Worm (Caenorhabditis elegans) whole organism, mixed stage, embryonic: ENCODE data around the gene faxc-2.

Experiments used
- M03D4.4 ChIP-seq: sonication (generic microtip); optimal IDR thresholded peaks from 2 replicates; lab custom pipeline; 2017; ENCODE audit warnings: mild to moderate bottlenecking, missing genetic modification characterization, missing compliant biosample characterization
- bed-3 ChIP-seq: fragments of 200-800 bp; sonication (Bioruptor generic); optimal IDR thresholded peaks from 3 replicates; lab custom pipeline; 2018; ENCODE audit warnings: mild to moderate bottlenecking, missing genetic modification characterization, moderate library complexity, missing compliant biosample characterization
- ceh-39 ChIP-seq: fragments of 150-350 bp; optimal IDR thresholded peaks from 2 replicates; lab custom pipeline; 2014; ENCODE audit warnings: missing biosample characterization, missing genetic modification characterization
- ceh-43 ChIP-seq: fragments of 200-800 bp; sonication (Bioruptor generic); optimal IDR thresholded peaks from 2 replicates; lab custom pipeline; 2018; ENCODE audit warnings: mild to moderate bottlenecking, missing genetic modification characterization, moderate library complexity, missing compliant biosample characterization
- ceh-83 ChIP-seq: fragments of 200-800 bp; sonication (Bioruptor generic); optimal IDR thresholded peaks from 2 replicates; lab custom pipeline; 2018; ENCODE audit warnings: mild to moderate bottlenecking, missing genetic modification characterization, missing compliant biosample characterization
- drap-1 ChIP-seq: fragments of 200-800 bp; sonication (Bioruptor generic); optimal IDR thresholded peaks from 3 replicates; lab custom pipeline; 2018; ENCODE audit warnings: mild to moderate bottlenecking, missing genetic modification characterization, missing compliant biosample characterization
- elt-1 ChIP-seq: sonication (generic microtip); optimal IDR thresholded peaks from 2 replicates; lab custom pipeline; 2017; ENCODE audit warnings: missing genetic modification characterization, mild to moderate bottlenecking, missing compliant biosample characterization, antibody characterized with exemption, moderate library complexity, borderline replicate concordance; ENCODE audit not compliant: insufficient read depth
- elt-3 ChIP-seq: fragments of 150-350 bp; optimal IDR thresholded peaks from 2 replicates; lab custom pipeline; 2014; ENCODE audit warnings: missing biosample characterization, missing genetic modification characterization
- lin-13 ChIP-seq: fragments of 150-350 bp; optimal IDR thresholded peaks from 2 replicates; lab custom pipeline; 2014; ENCODE audit warnings: missing biosample characterization, missing genetic modification characterization
- lin-32 ChIP-seq: fragments of 200-800 bp; sonication (Bioruptor generic); optimal IDR thresholded peaks from 2 replicates; lab custom pipeline; 2018; ENCODE audit warnings: mild to moderate bottlenecking, missing genetic modification characterization, missing compliant biosample characterization
- lsy-2 ChIP-seq: fragments of 150-350 bp; optimal IDR thresholded peaks from 2 replicates; lab custom pipeline; 2014; ENCODE audit warnings: missing biosample characterization, missing genetic modification characterization
- mab-5 ChIP-seq: fragments of 150-350 bp; optimal IDR thresholded peaks from 2 replicates; lab custom pipeline; 2014; ENCODE audit warnings: missing biosample characterization, missing genetic modification characterization
- mep-1 ChIP-seq: fragments of 150-350 bp; optimal IDR thresholded peaks from 2 replicates; lab custom pipeline; 2017; ENCODE audit warnings: missing biosample characterization, missing genetic modification reagents, missing genetic modification characterization, inconsistent platforms
- nhr-12 ChIP-seq: fragments of 150-350 bp; optimal IDR thresholded peaks from 2 replicates; lab custom pipeline; 2014; ENCODE audit warnings: missing biosample characterization, missing genetic modification characterization
- nhr-2 ChIP-seq: fragments of 150-350 bp; optimal IDR thresholded peaks from 2 replicates; lab custom pipeline; 2014; ENCODE audit warnings: missing biosample characterization, missing genetic modification characterization
- nhr-237 ChIP-seq: fragments of 150-350 bp; optimal IDR thresholded peaks from 2 replicates; lab custom pipeline; 2014; ENCODE audit warnings: missing biosample characterization, missing genetic modification characterization
- nhr-28 ChIP-seq: fragments of 150-350 bp; optimal IDR thresholded peaks from 2 replicates; lab custom pipeline; 2014; ENCODE audit warnings: missing biosample characterization, missing genetic modification characterization
- nhr-76 ChIP-seq: sonication (generic microtip); optimal IDR thresholded peaks from 2 replicates; lab custom pipeline; 2017; ENCODE audit warnings: missing biosample characterization, missing genetic modification characterization
- pha-4 ChIP-seq: fragments of 150-350 bp; optimal IDR thresholded peaks from 2 replicates; lab custom pipeline; 2018; ENCODE audit warnings: missing biosample characterization, missing genetic modification reagents, missing genetic modification characterization
- sem-2 ChIP-seq: fragments of 200-800 bp; sonication (Bioruptor generic); optimal IDR thresholded peaks from 2 replicates; lab custom pipeline; 2018; ENCODE audit warnings: mild to moderate bottlenecking, missing genetic modification characterization, missing compliant biosample characterization
- sptf-1 ChIP-seq: sonication (generic microtip); optimal IDR thresholded peaks from 2 replicates; lab custom pipeline; 2017; ENCODE audit warnings: mild to moderate bottlenecking, missing genetic modification characterization, moderate library complexity, missing compliant biosample characterization
- tbx-8 ChIP-seq: fragments of 200-800 bp; sonication (Bioruptor generic); optimal IDR thresholded peaks from 2 replicates; lab custom pipeline; 2018; ENCODE audit warnings: mild to moderate bottlenecking, missing genetic modification characterization, moderate library complexity, missing compliant biosample characterization
- unc-120 ChIP-seq: sonication (generic microtip); optimal IDR thresholded peaks from 2 replicates; lab custom pipeline; 2017; ENCODE audit warnings: missing genetic modification characterization, missing compliant biosample characterization; ENCODE audit not compliant: poor library complexity, severe bottlenecking
- unc-39 ChIP-seq: fragments of 150-350 bp; optimal IDR thresholded peaks from 2 replicates; lab custom pipeline; 2014; ENCODE audit warnings: missing biosample characterization, missing genetic modification characterization
- unc-62 ChIP-seq: fragments of 150-350 bp; optimal IDR thresholded peaks from 2 replicates; lab custom pipeline; 2014; ENCODE audit warnings: missing biosample characterization, missing genetic modification reagents, missing genetic modification characterization
- zip-8 ChIP-seq: fragments of 150-350 bp; optimal IDR thresholded peaks from 2 replicates; lab custom pipeline; 2014; ENCODE audit warnings: missing biosample characterization, missing genetic modification characterization
- ztf-11 ChIP-seq: fragments of 150-350 bp; optimal IDR thresholded peaks from 2 replicates; lab custom pipeline; 2014; ENCODE audit warnings: missing biosample characterization, missing genetic modification characterization

Gene faxc-2

DNA sequence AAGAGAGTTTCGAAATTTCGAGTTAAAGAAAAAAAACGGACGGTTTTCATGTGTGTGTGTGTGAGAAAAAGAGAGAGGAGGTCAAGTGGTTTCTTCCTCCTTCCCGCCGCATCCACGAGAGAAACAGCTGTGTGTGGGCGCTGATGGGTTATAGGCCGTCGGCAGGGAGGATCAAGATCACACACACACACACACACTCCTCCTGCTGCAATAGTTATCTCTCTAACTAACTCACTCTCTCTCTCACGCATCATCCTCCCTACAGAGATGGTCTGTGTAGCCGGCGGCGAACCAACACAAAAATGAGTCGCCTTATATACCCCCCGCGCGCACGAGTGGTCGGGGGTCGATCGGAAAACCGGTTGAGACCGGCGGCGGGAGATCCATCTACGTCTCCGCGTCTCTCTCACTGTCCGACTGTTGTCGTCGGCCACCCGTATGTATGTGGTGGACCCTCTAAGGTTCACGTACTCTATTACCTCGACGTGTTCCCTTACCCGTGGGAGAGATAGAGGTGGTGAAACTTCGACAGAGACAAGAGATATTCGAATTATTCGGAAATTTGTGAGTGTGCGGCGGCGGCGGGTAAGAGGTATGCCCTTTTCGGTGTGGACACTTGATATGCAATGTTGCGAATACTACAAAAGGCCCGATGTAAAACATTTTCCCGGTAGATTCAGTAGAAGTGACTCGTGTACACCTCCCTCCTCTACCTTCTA, 17.5 kb upstream of the faxc-2 start (continued):
- TF ChIP-seq nhr-237 (tag; lab: Kevin White, UChicago): peak; percentile 60
- TF ChIP-seq, all 35 proteins: peak for 15

ce11 chrII:13292913-13293312, 16.2 kb upstream of the faxc-2 start:
- TF ChIP-seq elt-1 (tag; lab: Kevin White, UChicago) (peak; percentile 94), sem-2 (GFP tag; lab: Kevin White, UChicago) (no peak)

DNA sequence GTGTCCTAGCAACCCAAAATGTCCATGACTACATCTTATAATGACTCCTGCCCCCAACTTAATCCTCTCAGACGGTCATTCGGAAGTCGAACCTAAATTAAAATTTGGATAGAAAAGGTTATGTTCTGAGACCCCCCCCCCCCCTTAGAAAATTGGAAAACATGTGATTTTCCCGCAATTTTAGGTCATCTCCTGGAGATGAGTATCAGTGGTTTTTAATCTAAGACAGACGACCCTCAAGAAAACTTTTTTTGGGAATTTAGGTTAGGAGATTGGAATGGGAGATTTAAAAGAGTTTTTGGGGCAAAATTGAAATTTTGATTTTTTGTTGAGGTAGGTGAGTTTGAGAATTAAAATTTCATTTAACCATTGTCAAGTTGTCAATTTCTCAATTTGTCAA, 15.6 kb upstream of the faxc-2 start:
- TF ChIP-seq ceh-83 (no peak), sptf-1 (no peak), elt-1 (tag; lab: Kevin White, UChicago) (peak; percentile 40), mep-1 (no peak), nhr-76 (tag; lab: Kevin White, UChicago) (no peak)

ce11 chrII:13297283-13297682, 11.8 kb upstream of the faxc-2 start:
- TF ChIP-seq unc-120: no peak

DNA sequence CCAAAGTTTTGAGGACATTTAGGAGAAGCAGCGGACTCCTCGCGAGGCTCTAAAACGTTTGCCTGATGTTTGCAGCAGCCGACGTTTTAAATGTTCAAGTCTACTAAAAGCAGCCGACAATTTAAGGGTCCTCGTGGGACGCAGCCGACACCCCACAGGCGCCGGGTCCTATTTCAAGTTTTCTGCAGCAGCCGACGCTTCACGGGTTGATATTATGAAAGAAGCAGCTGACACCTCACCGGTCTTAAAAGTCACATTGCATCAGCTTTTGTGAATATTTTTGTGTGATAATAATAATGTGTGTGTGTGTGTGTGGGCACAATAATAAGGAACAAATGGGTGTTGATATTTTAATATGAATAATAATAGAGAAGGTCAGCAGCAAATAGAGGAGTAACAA, 11.2 kb upstream of the faxc-2 start:
- TF ChIP-seq mep-1: no peak
- no peak for TF ChIP-seq lin-13 (tag; lab: Kevin White, UChicago)
- TF ChIP-seq nhr-237 (tag; lab: Kevin White, UChicago): no peak
- TF ChIP-seq nhr-2 (tag; lab: Kevin White, UChicago): no peak
- no peak for TF ChIP-seq ceh-43 (GFP tag; lab: Kevin White, UChicago)
- no peak for TF ChIP-seq unc-62 (GFP tag; lab: Kevin White, UChicago)
- no peak for TF ChIP-seq tbx-8 (GFP tag; lab: Kevin White, UChicago)
- TF ChIP-seq zip-8 (tag; lab: Kevin White, UChicago): no peak
- TF ChIP-seq lsy-2 (tag; lab: Kevin White, UChicago): no peak
- no peak for TF ChIP-seq pha-4 (tag; lab: Kevin White, UChicago)
- TF ChIP-seq lin-32 (GFP tag; lab: Kevin White, UChicago): no peak
- no peak for TF ChIP-seq mab-5 (tag; lab: Kevin White, UChicago)

DNA sequence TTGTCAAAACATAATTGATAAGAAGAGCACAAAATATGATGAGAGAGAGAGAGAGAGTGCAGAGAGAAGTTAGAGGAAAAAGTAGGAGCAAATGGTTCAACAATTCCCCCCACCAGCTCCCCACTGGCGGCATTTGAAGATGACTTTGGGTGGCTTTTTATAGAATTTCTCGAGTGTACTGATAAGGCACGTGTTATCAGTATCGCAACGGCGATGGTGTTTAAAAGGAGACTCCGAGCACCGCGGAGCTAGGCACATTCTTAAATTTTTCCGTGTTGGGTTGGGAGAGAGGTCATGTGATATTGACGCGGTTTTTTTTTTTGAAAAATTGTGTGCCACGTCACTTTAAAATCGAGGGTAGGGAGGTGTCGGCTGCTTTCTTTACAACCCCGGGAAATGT, 10.6 kb upstream of the faxc-2 start:
- TF ChIP-seq nhr-28 (no peak), nhr-12 (tag; lab: Kevin White, UChicago) (no peak)
- TF ChIP-seq, all 35 proteins: peak for 0

- TF ChIP-seq M03D4.4 (tag; lab: Kevin White, UChicago): no peak
- no peak for TF ChIP-seq lin-32 (GFP tag; lab: Kevin White, UChicago)
- no peak for TF ChIP-seq zip-8 (tag; lab: Kevin White, UChicago)
- TF ChIP-seq tbx-8 (GFP tag; lab: Kevin White, UChicago): no peak
- no peak for TF ChIP-seq drap-1 (GFP tag; lab: Kevin White, UChicago)
- TF ChIP-seq unc-39 (tag; lab: Kevin White, UChicago): no peak
- no peak for TF ChIP-seq unc-120
- no peak for TF ChIP-seq ceh-43 (GFP tag; lab: Kevin White, UChicago)
- TF ChIP-seq ztf-11 (tag; lab: Kevin White, UChicago): no peak
- TF ChIP-seq nhr-237 (tag; lab: Kevin White, UChicago): no peak
- no peak for TF ChIP-seq bed-3
- TF ChIP-seq elt-3 (tag; lab: Kevin White, UChicago): no peak
- TF ChIP-seq mab-5 (tag; lab: Kevin White, UChicago): no peak
- TF ChIP-seq ceh-39 (tag; lab: Kevin White, UChicago): no peak
- no peak for TF ChIP-seq lin-13 (tag; lab: Kevin White, UChicago)
These were observed 9.8 kb upstream of the faxc-2 start for ce11 chrII:13299166-13299805.
